Fruit fly (Drosophila melanogaster) whole organism, embryonic: Measurements from ENCODE around the gene CG31360.

Experiments used
- ATbp ChIP-seq: fragments of 200-800 bp; sonication (Bioruptor generic); optimal IDR thresholded peaks from 2 replicates; lab custom pipeline; 2017; ENCODE audit warnings: missing biosample characterization, mild to moderate bottlenecking, missing genetic modification characterization, missing genetic modification reagents
- CG10565 ChIP-seq: fragments of 200-800 bp; sonication (Bioruptor generic); optimal IDR thresholded peaks from 3 replicates; lab custom pipeline; 2016; ENCODE audit warnings: missing biosample characterization, mild to moderate bottlenecking, missing genetic modification characterization
- CG1233 ChIP-seq: fragments of 200-800 bp; sonication (Bioruptor generic); optimal IDR thresholded peaks from 4 replicates; lab custom pipeline; 2018; ENCODE audit warnings: missing biosample characterization, mild to moderate bottlenecking, missing genetic modification characterization
- CG12391 ChIP-seq: fragments of 200-800 bp; sonication (Bioruptor generic); optimal IDR thresholded peaks from 3 replicates; lab custom pipeline; 2018; ENCODE audit warnings: missing biosample characterization, mild to moderate bottlenecking, missing genetic modification characterization, moderate library complexity
- CG13296 ChIP-seq: fragments of 200-800 bp; sonication (Bioruptor generic); optimal IDR thresholded peaks from 3 replicates; lab custom pipeline; 2018; ENCODE audit warnings: missing biosample characterization, mild to moderate bottlenecking, missing genetic modification characterization
- CG14860 ChIP-seq: fragments of 200-800 bp; sonication (Bioruptor generic); IDR thresholded peaks from 3 replicates; pipeline ENCODE4 v1.3.6; 2022; ENCODE audit warnings: missing biosample characterization, missing genetic modification characterization; ENCODE audit not compliant: partially characterized antibody
- CG15269 ChIP-seq: fragments of 200-800 bp; sonication (Bioruptor generic); optimal IDR thresholded peaks from 2 replicates; lab custom pipeline; 2018; ENCODE audit warnings: missing biosample characterization, mild to moderate bottlenecking, missing genetic modification characterization, moderate library complexity
- CG15514 ChIP-seq: fragments of 200-800 bp; sonication (Bioruptor generic); optimal IDR thresholded peaks from 3 replicates; lab custom pipeline; 2017; ENCODE audit warnings: missing biosample characterization, missing genetic modification characterization, mild to moderate bottlenecking, moderate library complexity, missing genetic modification reagents
- CG17568 ChIP-seq: fragments of 200-800 bp; sonication (Bioruptor generic); optimal IDR thresholded peaks from 2 replicates; lab custom pipeline; 2018; ENCODE audit warnings: missing biosample characterization, mild to moderate bottlenecking, missing genetic modification characterization, moderate library complexity
- CG2116 ChIP-seq: fragments of 200-800 bp; sonication (Bioruptor generic); optimal IDR thresholded peaks from 3 replicates; lab custom pipeline; 2018; ENCODE audit warnings: missing biosample characterization, mild to moderate bottlenecking, missing genetic modification characterization
- CG2120 ChIP-seq: fragments of 200-800 bp; sonication (Bioruptor generic); optimal IDR thresholded peaks from 3 replicates; lab custom pipeline; 2016; ENCODE audit warnings: missing biosample characterization, missing genetic modification characterization
- CG2678 ChIP-seq: fragments of 200-800 bp; sonication (Bioruptor generic); optimal IDR thresholded peaks from 3 replicates; lab custom pipeline; 2019; ENCODE audit warnings: missing biosample characterization, mild to moderate bottlenecking, missing genetic modification characterization, moderate library complexity
- CG2712 ChIP-seq: fragments of 200-800 bp; optimal IDR thresholded peaks from 3 replicates; lab custom pipeline; 2019; ENCODE audit warnings: missing biosample characterization, mild to moderate bottlenecking, missing genetic modification characterization, moderate library complexity
- CG3065 ChIP-seq: fragments of 200-800 bp; sonication (Bioruptor generic); optimal IDR thresholded peaks from 2 replicates; lab custom pipeline; 2016; ENCODE audit warnings: missing biosample characterization, missing genetic modification characterization
- CG31441 ChIP-seq: fragments of 200-800 bp; sonication (Bioruptor generic); IDR thresholded peaks from 2 replicates; pipeline ENCODE4 v1.3.6; 2022; ENCODE audit warnings: missing biosample characterization, missing genetic modification characterization
- CG3281 ChIP-seq: fragments of 200-800 bp; sonication (Bioruptor generic); optimal IDR thresholded peaks from 3 replicates; lab custom pipeline; 2017; ENCODE audit warnings: missing biosample characterization, mild to moderate bottlenecking, missing genetic modification characterization
- CG3847 ChIP-seq: fragments of 200-800 bp; sonication (Bioruptor generic); IDR thresholded peaks from 2 replicates; pipeline ENCODE4 v1.3.6; 2022; ENCODE audit warnings: missing biosample characterization, missing genetic modification characterization
- CG4282 ChIP-seq: fragments of 200-800 bp; sonication (Bioruptor generic); optimal IDR thresholded peaks from 2 replicates; lab custom pipeline; 2016; ENCODE audit warnings: missing biosample characterization, missing genetic modification characterization
- CG6683 ChIP-seq: fragments of 200-800 bp; sonication (Bioruptor generic); optimal IDR thresholded peaks from 2 replicates; lab custom pipeline; 2017; ENCODE audit warnings: missing biosample characterization, mild to moderate bottlenecking, missing genetic modification characterization, missing genetic modification reagents
- CG7357 ChIP-seq: fragments of 200-800 bp; sonication (Bioruptor generic); IDR thresholded peaks from 3 replicates; pipeline ENCODE4 v1.3.6; 2022; ENCODE audit warnings: missing biosample characterization, missing genetic modification characterization
- CG7745 ChIP-seq: fragments of 200-800 bp; sonication (Bioruptor generic); optimal IDR thresholded peaks from 2 replicates; lab custom pipeline; 2018; ENCODE audit warnings: missing biosample characterization, mild to moderate bottlenecking, missing genetic modification characterization, moderate library complexity
- D19A ChIP-seq: fragments of 200-800 bp; optimal IDR thresholded peaks from 3 replicates; lab custom pipeline; 2019; ENCODE audit warnings: missing biosample characterization, mild to moderate bottlenecking, missing genetic modification characterization, moderate library complexity
- Deaf1 ChIP-seq: fragments of 200-800 bp; optimal IDR thresholded peaks from 3 replicates; lab custom pipeline; 2019; ENCODE audit warnings: missing biosample characterization, mild to moderate bottlenecking, missing genetic modification characterization, moderate library complexity
- Fer1 ChIP-seq: fragments of 200-800 bp; sonication (Bioruptor generic); optimal IDR thresholded peaks from 2 replicates; lab custom pipeline; 2017; ENCODE audit warnings: missing biosample characterization, mild to moderate bottlenecking, missing genetic modification characterization
- Gsc ChIP-seq: fragments of 200-800 bp; sonication (Bioruptor generic); IDR thresholded peaks from 2 replicates; pipeline ENCODE4 v1.3.6; 2022; ENCODE audit warnings: missing biosample characterization, missing genetic modification characterization
- HLH54F ChIP-seq: fragments of 200-800 bp; sonication (Bioruptor generic); optimal IDR thresholded peaks from 3 replicates; lab custom pipeline; 2016; ENCODE audit warnings: missing biosample characterization, missing genetic modification characterization
- HmgD ChIP-seq: fragments of 200-800 bp; sonication (Bioruptor generic); optimal IDR thresholded peaks from 3 replicates; lab custom pipeline; 2016; ENCODE audit warnings: missing biosample characterization, missing genetic modification characterization
- Nf-YB ChIP-seq: fragments of 200-800 bp; sonication (Bioruptor generic); optimal IDR thresholded peaks from 3 replicates; lab custom pipeline; 2019; ENCODE audit warnings: missing biosample characterization, mild to moderate bottlenecking, missing genetic modification characterization, moderate library complexity
- Sry-δ ChIP-seq: fragments of 200-800 bp; sonication (Bioruptor generic); optimal IDR thresholded peaks from 2 replicates; lab custom pipeline; 2016; ENCODE audit warnings: missing biosample characterization, missing genetic modification characterization
- ac ChIP-seq: fragments of 200-800 bp; sonication (Bioruptor generic); optimal IDR thresholded peaks from 3 replicates; lab custom pipeline; 2017; ENCODE audit warnings: missing biosample characterization, mild to moderate bottlenecking, missing genetic modification characterization
- bcd ChIP-seq: fragments of 200-800 bp; sonication (Bioruptor generic); optimal IDR thresholded peaks from 2 replicates; lab custom pipeline; 2017; ENCODE audit warnings: missing biosample characterization, mild to moderate bottlenecking, missing genetic modification characterization
- cato ChIP-seq: fragments of 200-800 bp; sonication (Bioruptor generic); optimal IDR thresholded peaks from 2 replicates; lab custom pipeline; 2016; ENCODE audit warnings: missing biosample characterization, missing genetic modification characterization, borderline replicate concordance
- chn ChIP-seq: fragments of 200-800 bp; sonication (Bioruptor generic); optimal IDR thresholded peaks from 2 replicates; lab custom pipeline; 2016; ENCODE audit warnings: missing biosample characterization, missing genetic modification characterization
- croc ChIP-seq: fragments of 200-800 bp; sonication (Bioruptor generic); conservative IDR thresholded peaks from 3 replicates; pipeline ENCODE4 v1.3.6; 2022; ENCODE audit warnings: missing biosample characterization, missing genetic modification characterization
- fru ChIP-seq: fragments of >200 bp; optimal IDR thresholded peaks from 2 replicates; lab custom pipeline; 2017
- gfzf ChIP-seq: fragments of 200-800 bp; sonication (Bioruptor generic); optimal IDR thresholded peaks from 2 replicates; lab custom pipeline; 2016; ENCODE audit warnings: missing biosample characterization, mild to moderate bottlenecking, missing genetic modification characterization, moderate library complexity
- hbn ChIP-seq: fragments of 200-800 bp; sonication (Bioruptor generic); IDR thresholded peaks from 2 replicates; pipeline ENCODE4 v1.3.6; 2022; ENCODE audit warnings: missing biosample characterization, missing genetic modification characterization; ENCODE audit not compliant: partially characterized antibody
- inv ChIP-seq: fragments of 200-800 bp; sonication (Bioruptor generic); IDR thresholded peaks from 2 replicates; pipeline ENCODE4 v1.3.6; 2022; ENCODE audit warnings: missing biosample characterization, missing genetic modification characterization; ENCODE audit not compliant: partially characterized antibody
- lola ChIP-seq, 3 experiments: fragments of >200 bp in 2 of 3; fragments of 200-800 bp in 1 of 3; sonication (Bioruptor generic) in 1 of 3; optimal IDR thresholded peaks; 2 replicates each; lab custom pipeline; 2017 to 2019; ENCODE audit warnings: missing biosample characterization in 3 of 3, missing genetic modification characterization in 3 of 3, mild to moderate bottlenecking in 1 of 3, moderate library complexity in 1 of 3
- pb ChIP-seq: fragments of 200-800 bp; sonication (Bioruptor generic); optimal IDR thresholded peaks from 3 replicates; lab custom pipeline; 2016; ENCODE audit warnings: missing biosample characterization, missing genetic modification characterization
- run ChIP-seq: fragments of 200-800 bp; sonication (Bioruptor generic); optimal IDR thresholded peaks from 3 replicates; lab custom pipeline; 2018; ENCODE audit warnings: missing biosample characterization, mild to moderate bottlenecking, missing genetic modification characterization
- sisA ChIP-seq: fragments of 200-800 bp; sonication (Bioruptor generic); IDR thresholded peaks from 2 replicates; pipeline ENCODE4 v1.3.6; 2022; ENCODE audit warnings: missing biosample characterization, missing genetic modification characterization
- slp2 ChIP-seq: fragments of 200-800 bp; sonication (Bioruptor generic); optimal IDR thresholded peaks from 2 replicates; lab custom pipeline; 2016; ENCODE audit warnings: missing biosample characterization, missing genetic modification characterization
- so ChIP-seq: fragments of 200-800 bp; sonication (Bioruptor generic); IDR thresholded peaks from 3 replicates; pipeline ENCODE4 v1.3.6; 2022; ENCODE audit warnings: missing biosample characterization, missing genetic modification characterization
- stc ChIP-seq: fragments of 200-800 bp; sonication (Bioruptor generic); IDR thresholded peaks from 2 replicates; pipeline ENCODE4 v1.3.6; 2022; ENCODE audit warnings: missing biosample characterization, missing genetic modification characterization
- trem ChIP-seq: fragments of 200-800 bp; optimal IDR thresholded peaks from 3 replicates; lab custom pipeline; 2019; ENCODE audit warnings: missing biosample characterization, mild to moderate bottlenecking, missing genetic modification characterization, moderate library complexity
- ttk ChIP-seq: fragments of 200-800 bp; sonication (Bioruptor generic); IDR thresholded peaks from 2 replicates; pipeline ENCODE4 v2.1.2; 2022; ENCODE audit warnings: missing biosample characterization, missing genetic modification characterization
- unc-4 ChIP-seq: fragments of 200-800 bp; sonication (Bioruptor generic); IDR thresholded peaks from 2 replicates; pipeline ENCODE4 v1.3.6; 2022; ENCODE audit warnings: missing biosample characterization, missing genetic modification characterization; ENCODE audit not compliant: partially characterized antibody
- yki ChIP-seq: fragments of >200 bp; optimal IDR thresholded peaks from 3 replicates; lab custom pipeline; 2018
- zfh2 ChIP-seq: fragments of 200-800 bp; sonication (Bioruptor generic); optimal IDR thresholded peaks from 2 replicates; lab custom pipeline; 2016; ENCODE audit warnings: missing biosample characterization, missing genetic modification characterization

Gene CG31360

dm6 chr3R:17680639-17681302, 4.1 kb upstream of the CG31360 start (continued):
- TF ChIP-seq sisA (GFP tag; lab: Robert Waterston, UW) (no peak), Gsc (no peak), bcd (GFP tag; lab: Kevin White, UChicago) (peak; percentile 19), CG1233 (peak; percentile 34), CG7745 (tag; lab: Kevin White, UChicago) (no peak), Deaf1 (tag; lab: Kevin White, UChicago) (no peak), CG31441 (no peak), CG12391 (tag; lab: Kevin White, UChicago) (peak; percentile 73), ATbp (GFP tag; lab: Kevin White, UChicago) (peak; percentile 46), CG3847 (GFP tag; lab: Robert Waterston, UW) (0 out of 2 replicates have a peak, but pooled peaks have one; percentile 20), ttk (GFP tag; lab: Robert Waterston, UW) (no peak; the same call in 1 of the 2 replicates), HLH54F (peak; percentile 5), chn (GFP tag; lab: Kevin White, UChicago) (no peak), cato (GFP tag; lab: Kevin White, UChicago) (peak; percentile 9), lola (GFP tag; optimal IDR thresholded peaks at IDR 0.05; lab: Kevin White, UChicago) (peak in 1 of 3 experiments; percentile 68), gfzf (GFP tag; lab: Kevin White, UChicago) (no peak), CG17568 (GFP tag; lab: Kevin White, UChicago) (no peak), yki (no peak), slp2 (no peak), trem (tag; lab: Kevin White, UChicago) (peak; percentile 53), CG2712 (tag; lab: Kevin White, UChicago) (peak; percentile 62), run (no peak), stc (GFP tag; lab: Robert Waterston, UW) (no peak), pb (GFP tag; lab: Kevin White, UChicago) (no peak), CG2678 (tag; lab: Kevin White, UChicago) (peak; percentile 70), zfh2 (GFP tag; lab: Kevin White, UChicago) (peak; percentile 30), ac (GFP tag; lab: Kevin White, UChicago) (no peak), hbn (GFP tag; lab: Robert Waterston, UW) (no peak), CG3065 (no peak), so (0 out of 3 replicates have a peak, but pooled peaks have one; percentile 19), CG2116 (GFP tag; lab: Kevin White, UChicago) (peak; percentile 19), D19A (peak; percentile 61), CG6683 (GFP tag; lab: Kevin White, UChicago) (no peak), CG3281 (GFP tag; lab: Kevin White, UChicago) (peak; percentile 32), fru (lab: Kevin White, UChicago) (no peak), croc (GFP tag; lab: Robert Waterston, UW) (no peak), HmgD (GFP tag; lab: Kevin White, UChicago) (peak; percentile 5), CG10565 (GFP tag; lab: Kevin White, UChicago) (no peak), Nf-YB (GFP tag; lab: Kevin White, UChicago) (no peak), unc-4 (GFP tag; lab: Robert Waterston, UW) (no peak), CG4282 (GFP tag; lab: Kevin White, UChicago) (no peak), CG13296 (peak; percentile 3), CG2120 (GFP tag; lab: Kevin White, UChicago) (peak; percentile 36), CG14860 (GFP tag; lab: Robert Waterston, UW) (no peak), CG7357 (GFP tag; lab: Robert Waterston, UW) (no peak), Fer1 (GFP tag; lab: Kevin White, UChicago) (peak; percentile 23), CG15514 (no peak), CG15269 (tag; lab: Kevin White, UChicago) (no peak), inv (GFP tag; lab: Robert Waterston, UW) (no peak), Sry-δ (GFP tag; lab: Kevin White, UChicago) (peak; percentile 5)
